Worm (Caenorhabditis elegans) whole organism, late embryonic: ENCODE data around the gene srh-290.

Experiments used
- ceh-6 ChIP-seq: fragments of 200-800 bp; sonication (Bioruptor generic); optimal IDR thresholded peaks from 2 replicates; lab custom pipeline; 2018; ENCODE audit warnings: mild to moderate bottlenecking, missing genetic modification characterization, missing compliant biosample characterization
- dve-1 ChIP-seq: sonication (generic microtip); optimal IDR thresholded peaks from 2 replicates; lab custom pipeline; 2017; ENCODE audit warnings: antibody characterized with exemption, mild to moderate bottlenecking, missing genetic modification characterization, missing compliant biosample characterization
- madf-2 ChIP-seq: sonication (generic microtip); optimal IDR thresholded peaks from 2 replicates; lab custom pipeline; 2017; ENCODE audit warnings: missing genetic modification characterization, missing compliant biosample characterization

- no peak for TF ChIP-seq ceh-6 (GFP tag; lab: Kevin White, UChicago)
- TF ChIP-seq madf-2 = no peak
- TF ChIP-seq dve-1 (tag; lab: Kevin White, UChicago) = no peak
Observed at ce11 chrV:17777127-17777526, 13.2 kb upstream of the srh-290 start, which contains the start of gene ddo-1.
